Fruit fly (Drosophila melanogaster) S2 (cell line): ENCODE data around the gene CG13252.

Experiments
- CG8478 ChIP-seq: fragments of >200 bp; optimal IDR thresholded peaks from 2 replicates; lab custom pipeline; 2018
- CTCF ChIP-seq, 2 experiments: fragments of >200 bp; optimal IDR thresholded peaks; 2 replicates each; lab custom pipeline; 2018

- no peak for TF ChIP-seq CG8478 (lab: Kevin White, UChicago)
- no peak for TF ChIP-seq CTCF (optimal IDR thresholded peaks at IDR 0.05; lab: Kevin White, UChicago)
Observed at dm6 chr3L:20685079-20685478, 45.3 kb upstream of the CG13252 start.
